Worm (Caenorhabditis elegans) whole organism, L4/young adult: Measurements from ENCODE around the gene Y73F8A.1159.

Experiments
- W03F9.2 ChIP-seq: fragments of 150-350 bp; optimal IDR thresholded peaks from 2 replicates; lab custom pipeline; 2014; ENCODE audit warnings: missing biosample characterization, missing genetic modification characterization
- dao-5 ChIP-seq: sonication (generic microtip); optimal IDR thresholded peaks from 2 replicates; lab custom pipeline; 2016; ENCODE audit warnings: missing genotype, missing genetic modification characterization, moderate library complexity, missing compliant biosample characterization
- him-1 ChIP-seq: sonication (generic microtip); optimal IDR thresholded peaks from 2 replicates; lab custom pipeline; 2016; ENCODE audit warnings: missing genotype, missing genetic modification reagents, missing genetic modification characterization, missing compliant biosample characterization

The Y73F8A.1159 gene

ce11 chrIV:15390927-15391326, at the start of gene Y73F8A.1159:
Gene Y73F8A.1159 (minus strand): TSS chrIV:15391027.
- TF ChIP-seq him-1 (tag; lab: Kevin White, UChicago), result no peak
- no peak for TF ChIP-seq W03F9.2 (tag; lab: Kevin White, UChicago)
- no peak for TF ChIP-seq dao-5 (tag; lab: Kevin White, UChicago)

- TF ChIP-seq W03F9.2 (tag; lab: Kevin White, UChicago), result no peak
- no peak for TF ChIP-seq dao-5 (tag; lab: Kevin White, UChicago)
- no peak for TF ChIP-seq him-1 (tag; lab: Kevin White, UChicago)
These were observed 43.0 kb upstream of the Y73F8A.1159 start for ce11 chrIV:15433805-15434204.

- TF ChIP-seq him-1 (tag; lab: Kevin White, UChicago) (no peak), dao-5 (tag; lab: Kevin White, UChicago) (no peak)
These were observed 11.7 kb upstream of the Y73F8A.1159 start for ce11 chrIV:15402565-15402964.

ce11 chrIV:15399977-15400376, 9.2 kb upstream of the Y73F8A.1159 start, which contains the start of gene nhr-5:
Gene nhr-5 (plus strand): TSS chrIV:15400277.
- TF ChIP-seq W03F9.2 (tag; lab: Kevin White, UChicago) (no peak), dao-5 (tag; lab: Kevin White, UChicago) (no peak), him-1 (tag; lab: Kevin White, UChicago) (no peak)

ce11 chrIV:15398643-15399042, 7.8 kb upstream of the Y73F8A.1159 start:
- TF ChIP-seq dao-5 (tag; lab: Kevin White, UChicago) (no peak), him-1 (tag; lab: Kevin White, UChicago) (no peak), W03F9.2 (tag; lab: Kevin White, UChicago) (no peak)

DNA sequence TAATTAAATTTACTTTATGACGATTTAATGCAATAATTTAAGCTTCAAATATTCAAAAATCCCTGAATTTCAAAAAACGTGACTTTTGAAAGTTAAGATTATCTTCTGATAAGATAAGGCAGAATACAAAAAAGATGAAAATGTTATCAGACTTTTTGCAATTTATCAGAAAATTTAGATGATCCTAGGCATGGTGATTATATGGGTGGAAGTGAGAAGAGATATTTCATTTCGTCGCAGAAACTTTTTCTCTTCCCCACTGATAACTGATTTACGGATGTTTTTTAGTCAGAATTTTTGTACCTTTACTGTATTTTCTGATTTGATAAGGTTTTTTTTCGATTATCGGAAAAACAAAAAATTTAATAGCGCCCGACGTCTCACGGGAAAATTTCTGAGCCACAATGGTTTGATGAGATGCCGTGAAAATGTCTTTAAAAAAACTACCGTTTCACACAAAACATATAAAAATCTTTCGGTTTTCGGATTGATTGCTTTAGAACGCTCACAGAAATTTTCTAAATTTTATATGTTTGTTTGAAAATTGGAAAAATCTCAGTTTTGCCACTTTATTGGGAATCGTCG, 4.5 kb upstream of the Y73F8A.1159 start:
- no peak for TF ChIP-seq W03F9.2 (tag; lab: Kevin White, UChicago)
- TF ChIP-seq dao-5 (tag; lab: Kevin White, UChicago), result no peak
- TF ChIP-seq him-1 (tag; lab: Kevin White, UChicago), result no peak

DNA sequence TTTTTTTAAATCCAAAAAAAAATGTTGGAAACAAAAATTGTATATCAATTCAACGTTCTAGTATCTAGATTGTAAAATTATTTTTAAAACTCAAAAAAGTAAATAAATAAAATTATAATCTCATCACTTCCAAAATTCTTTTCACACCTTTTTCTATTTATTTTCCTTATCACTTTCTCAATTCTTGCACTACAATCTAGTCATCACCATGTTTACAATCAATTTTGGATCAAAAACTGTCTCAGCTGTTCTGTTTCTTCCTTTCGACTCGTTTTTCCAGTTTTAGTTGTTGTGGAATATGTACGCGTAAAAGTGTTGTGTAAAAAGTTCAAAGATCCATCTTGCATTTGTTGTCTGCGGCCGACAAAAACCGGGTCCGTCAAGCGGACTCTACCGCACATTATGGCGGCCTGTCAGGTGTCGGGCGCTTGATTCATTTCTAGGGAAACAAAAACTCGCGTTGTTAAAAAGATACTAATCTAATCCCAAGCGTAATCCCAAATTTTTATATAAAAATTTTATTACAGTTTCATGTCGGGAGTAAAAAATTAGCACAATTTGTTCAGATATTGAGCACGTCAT, 3.8 kb upstream of the Y73F8A.1159 start:
- no peak for TF ChIP-seq W03F9.2 (tag; lab: Kevin White, UChicago)
- no peak for TF ChIP-seq him-1 (tag; lab: Kevin White, UChicago)
- TF ChIP-seq dao-5 (tag; lab: Kevin White, UChicago), result no peak

DNA sequence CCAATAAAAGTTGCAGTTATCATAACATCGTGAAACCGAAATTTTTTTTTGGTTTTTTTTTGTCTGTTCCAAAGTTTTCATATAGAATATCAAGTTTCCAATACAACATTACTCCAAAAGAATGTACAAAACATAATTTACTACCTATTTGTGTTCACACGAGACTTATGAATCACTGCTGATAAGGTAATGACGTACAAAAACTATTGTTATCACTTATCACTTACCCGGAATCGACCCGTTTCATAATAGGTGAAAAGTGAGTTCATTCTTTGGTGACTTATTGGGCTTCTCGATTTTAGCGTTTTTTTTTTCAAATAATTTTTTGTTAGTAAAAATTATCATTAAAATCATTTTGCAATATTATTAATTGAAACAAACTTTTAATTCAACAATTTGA, 2.4 kb upstream of the Y73F8A.1159 start:
- no peak for TF ChIP-seq him-1 (tag; lab: Kevin White, UChicago)
- TF ChIP-seq dao-5 (tag; lab: Kevin White, UChicago), result no peak
- no peak for TF ChIP-seq W03F9.2 (tag; lab: Kevin White, UChicago)

DNA sequence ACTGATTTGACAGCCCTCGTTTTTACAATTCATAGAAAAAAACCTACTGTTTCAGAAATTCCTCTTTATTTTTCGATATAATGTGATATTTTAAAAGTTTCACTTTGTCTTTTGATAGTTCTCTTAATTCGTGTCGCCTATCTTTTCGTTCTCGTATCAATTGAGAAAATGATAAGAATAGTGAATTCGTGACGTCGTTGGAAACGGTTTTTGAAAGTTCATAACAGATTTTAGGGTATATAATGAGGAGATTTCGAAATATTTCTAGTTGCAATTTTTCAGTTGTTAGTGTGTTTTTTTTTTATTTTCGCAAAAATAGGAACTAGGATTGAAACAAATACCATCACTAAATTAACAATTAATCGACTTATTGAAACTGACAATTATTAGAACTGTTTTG, 722 bp upstream of the Y73F8A.1159 start:
- TF ChIP-seq him-1 (tag; lab: Kevin White, UChicago) (no peak), W03F9.2 (tag; lab: Kevin White, UChicago) (no peak), dao-5 (tag; lab: Kevin White, UChicago) (no peak)

DNA sequence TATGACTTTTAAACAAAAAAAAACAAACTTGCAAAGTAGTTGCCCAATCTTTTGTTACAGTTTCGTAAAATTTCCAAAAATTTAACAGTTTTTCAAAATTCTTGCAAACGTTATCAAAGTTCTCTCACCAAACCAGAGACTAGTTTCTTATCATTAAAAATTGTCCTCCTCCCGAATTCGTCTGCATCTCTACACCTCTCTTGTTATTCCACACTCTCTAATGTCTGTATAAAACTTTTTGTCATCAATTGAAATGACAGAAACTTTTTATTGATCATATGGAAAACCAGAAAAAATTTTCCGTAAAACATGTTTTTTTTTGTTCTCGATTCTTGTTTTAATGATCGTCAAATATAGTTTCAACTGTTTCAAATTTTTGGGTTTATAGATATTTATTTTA, 5.6 kb downstream of the Y73F8A.1159 start:
- TF ChIP-seq W03F9.2 (tag; lab: Kevin White, UChicago) (no peak), him-1 (tag; lab: Kevin White, UChicago) (no peak), dao-5 (tag; lab: Kevin White, UChicago) (no peak)

ce11 chrIV:15382539-15382938, 8.3 kb downstream of the Y73F8A.1159 start:
- TF ChIP-seq dao-5 (tag; lab: Kevin White, UChicago) (no peak), W03F9.2 (tag; lab: Kevin White, UChicago) (no peak), him-1 (tag; lab: Kevin White, UChicago) (no peak)

ce11 chrIV:15381826-15382225, 9.0 kb downstream of the Y73F8A.1159 start:
- TF ChIP-seq dao-5 (tag; lab: Kevin White, UChicago) (no peak), W03F9.2 (tag; lab: Kevin White, UChicago) (no peak), him-1 (tag; lab: Kevin White, UChicago) (no peak)

DNA sequence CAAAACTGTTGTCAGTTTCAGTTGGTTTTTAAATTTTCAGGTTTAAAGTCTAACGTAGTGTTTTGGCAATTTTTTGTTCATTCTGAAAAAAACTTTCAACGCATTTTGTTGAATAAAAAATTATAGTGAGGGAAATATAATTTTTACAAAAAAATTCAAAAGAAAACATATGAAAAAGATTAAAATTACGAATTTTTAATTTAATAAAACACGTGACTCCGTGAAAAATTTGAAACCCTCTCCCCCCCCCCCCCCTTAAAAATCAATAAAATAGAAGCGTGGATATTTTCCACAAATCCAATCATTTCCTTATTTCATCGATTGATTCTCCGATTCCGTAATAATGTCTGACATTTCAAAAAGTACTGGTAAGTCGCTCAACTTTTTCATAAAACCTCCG, 12.7 kb downstream of the Y73F8A.1159 start, which contains the start of gene Y73F8A.20:
Y73F8A.20 (plus strand) TSS at position 301 of the 400 bp plus-strand sequence.
- TF ChIP-seq W03F9.2 (tag; lab: Kevin White, UChicago), result no peak
- no peak for TF ChIP-seq dao-5 (tag; lab: Kevin White, UChicago)
- no peak for TF ChIP-seq him-1 (tag; lab: Kevin White, UChicago)

DNA sequence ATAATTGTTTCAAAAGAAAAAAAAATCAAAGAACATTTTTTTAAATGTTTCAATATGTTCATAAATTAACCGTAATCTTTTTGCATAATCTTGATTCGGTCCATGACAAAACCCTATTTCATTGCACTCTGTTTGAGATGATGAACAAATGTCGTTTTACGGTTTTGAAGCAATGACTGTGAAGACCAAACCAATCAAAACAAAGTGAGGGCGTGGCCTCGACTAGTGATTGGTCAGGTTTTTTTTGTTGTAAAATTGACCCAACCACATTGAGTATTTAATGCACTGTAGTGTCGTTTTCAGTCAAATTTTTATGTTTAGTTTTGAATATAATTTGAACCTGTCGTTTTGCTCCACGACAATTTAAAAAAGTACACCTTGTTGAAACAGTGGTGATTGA, 13.4 kb downstream of the Y73F8A.1159 start:
- no peak for TF ChIP-seq W03F9.2 (tag; lab: Kevin White, UChicago)
- no peak for TF ChIP-seq him-1 (tag; lab: Kevin White, UChicago)
- no peak for TF ChIP-seq dao-5 (tag; lab: Kevin White, UChicago)
